Fruit fly (Drosophila melanogaster) whole organism, embryonic: Measurements from ENCODE around the gene CG9628.

Experiments used
- Ada2b ChIP-seq: fragments of 200-800 bp; sonication (Bioruptor generic); IDR thresholded peaks from 2 replicates; pipeline ENCODE4 v1.3.6; 2022; ENCODE audit warnings: missing biosample characterization, missing genetic modification characterization
- Antp ChIP-seq: fragments of 200-800 bp; sonication (Bioruptor generic); optimal IDR thresholded peaks from 3 replicates; lab custom pipeline; 2016; ENCODE audit warnings: missing biosample characterization, missing genetic modification characterization
- Awh ChIP-seq: fragments of 200-800 bp; sonication (Bioruptor generic); IDR thresholded peaks from 2 replicates; pipeline ENCODE4, ENCODE4 v1.3.6; 2022; ENCODE audit warnings: missing biosample characterization, missing genetic modification characterization
- CG10147 ChIP-seq: fragments of 200-800 bp; sonication (Bioruptor generic); optimal IDR thresholded peaks from 2 replicates; lab custom pipeline; 2019; ENCODE audit warnings: missing biosample characterization, mild to moderate bottlenecking, missing genetic modification characterization, moderate library complexity
- CG11723 ChIP-seq: fragments of 200-800 bp; sonication (Bioruptor generic); optimal IDR thresholded peaks from 2 replicates; lab custom pipeline; 2017; ENCODE audit warnings: missing biosample characterization, mild to moderate bottlenecking, missing genetic modification characterization
- CG12942 ChIP-seq: fragments of 200-800 bp; sonication (Bioruptor generic); optimal IDR thresholded peaks from 3 replicates; lab custom pipeline; 2016; ENCODE audit warnings: missing biosample characterization, missing genetic modification characterization
- CG13287 ChIP-seq: fragments of 200-800 bp; sonication (Bioruptor generic); IDR thresholded peaks from 2 replicates; pipeline ENCODE4 v1.3.6; 2022; ENCODE audit warnings: missing biosample characterization, missing genetic modification characterization; ENCODE audit not compliant: partially characterized antibody
- CG13894 ChIP-seq: fragments of 200-800 bp; sonication (Bioruptor generic); optimal IDR thresholded peaks from 3 replicates; lab custom pipeline; 2018; ENCODE audit warnings: missing biosample characterization, mild to moderate bottlenecking, missing genetic modification characterization, moderate library complexity
- CG15269 ChIP-seq: fragments of 200-800 bp; sonication (Bioruptor generic); optimal IDR thresholded peaks from 2 replicates; lab custom pipeline; 2018; ENCODE audit warnings: missing biosample characterization, mild to moderate bottlenecking, missing genetic modification characterization, moderate library complexity
- CG30403 ChIP-seq: fragments of 200-800 bp; sonication (Bioruptor generic); optimal IDR thresholded peaks from 3 replicates; lab custom pipeline; 2016; ENCODE audit warnings: missing biosample characterization, missing genetic modification characterization
- CG34224 ChIP-seq: fragments of 200-800 bp; sonication (Bioruptor generic); IDR thresholded peaks from 3 replicates; pipeline ENCODE4 v1.3.6; 2022; ENCODE audit warnings: missing biosample characterization, missing genetic modification characterization; ENCODE audit not compliant: partially characterized antibody
- CG34376 ChIP-seq: fragments of 200-800 bp; sonication (Bioruptor generic); optimal IDR thresholded peaks from 2 replicates; lab custom pipeline; 2018; ENCODE audit warnings: missing biosample characterization, mild to moderate bottlenecking, missing genetic modification characterization
- CG3726 ChIP-seq: fragments of 200-800 bp; sonication (Bioruptor generic); IDR thresholded peaks from 3 replicates; pipeline ENCODE4, ENCODE4 v1.3.6; 2022; ENCODE audit warnings: missing biosample characterization, missing genetic modification characterization
- CG3847 ChIP-seq: fragments of 200-800 bp; sonication (Bioruptor generic); IDR thresholded peaks from 2 replicates; pipeline ENCODE4 v1.3.6; 2022; ENCODE audit warnings: missing biosample characterization, missing genetic modification characterization
- CG4360 ChIP-seq: fragments of 200-800 bp; sonication (Bioruptor generic); IDR thresholded peaks from 2 replicates; pipeline ENCODE4 v1.3.6; 2022; ENCODE audit warnings: missing biosample characterization, missing genetic modification characterization
- CG4404 ChIP-seq: fragments of 200-800 bp; sonication (Bioruptor generic); IDR thresholded peaks from 2 replicates; pipeline ENCODE4 v1.3.6; 2022; ENCODE audit warnings: missing biosample characterization, missing genetic modification characterization
- CG6175 ChIP-seq: fragments of 200-800 bp; sonication (Bioruptor generic); IDR thresholded peaks from 3 replicates; pipeline ENCODE4 v1.3.6; 2022; ENCODE audit warnings: missing biosample characterization, missing genetic modification characterization
- CG7271 ChIP-seq: fragments of 200-800 bp; sonication (Bioruptor generic); optimal IDR thresholded peaks from 2 replicates; lab custom pipeline; 2018; ENCODE audit warnings: missing biosample characterization, mild to moderate bottlenecking, missing genetic modification characterization, moderate library complexity
- CG7357 ChIP-seq: fragments of 200-800 bp; sonication (Bioruptor generic); IDR thresholded peaks from 3 replicates; pipeline ENCODE4 v1.3.6; 2022; ENCODE audit warnings: missing biosample characterization, missing genetic modification characterization
- CG7786 ChIP-seq: fragments of 200-800 bp; sonication (Bioruptor generic); optimal IDR thresholded peaks from 2 replicates; lab custom pipeline; 2016; ENCODE audit warnings: missing biosample characterization, missing genetic modification characterization
- CG8290 ChIP-seq, 3 experiments: fragments of 200-800 bp; sonication (Bioruptor generic); optimal IDR thresholded peaks; 2 replicates each; lab custom pipeline; 2016 to 2019; ENCODE audit warnings: missing biosample characterization in 3 of 3, missing genetic modification characterization in 3 of 3, mild to moderate bottlenecking in 2 of 3, moderate library complexity in 1 of 3
- CG8359 ChIP-seq: fragments of 200-800 bp; sonication (Bioruptor generic); optimal IDR thresholded peaks from 2 replicates; lab custom pipeline; 2017; ENCODE audit warnings: missing biosample characterization, mild to moderate bottlenecking, missing genetic modification characterization, borderline replicate concordance
- CG9215 ChIP-seq: fragments of 200-800 bp; sonication (Bioruptor generic); IDR thresholded peaks from 2 replicates; pipeline ENCODE4 v1.3.6; 2022; ENCODE audit warnings: missing biosample characterization, missing genetic modification characterization
- CG9876 ChIP-seq: fragments of 200-800 bp; sonication (Bioruptor generic); optimal IDR thresholded peaks from 2 replicates; lab custom pipeline; 2016; ENCODE audit warnings: missing biosample characterization, missing genetic modification characterization
- Eip74EF ChIP-seq, 2 experiments: fragments of 200-800 bp in 1 of 2; fragments of >200 bp in 1 of 2; sonication (Bioruptor generic) in 1 of 2; optimal IDR thresholded peaks; 2 replicates each; lab custom pipeline; 2017 to 2019; ENCODE audit warnings: missing biosample characterization in 2 of 2, missing genetic modification characterization in 2 of 2, mild to moderate bottlenecking in 1 of 2, moderate library complexity in 1 of 2
- Elba2 ChIP-seq: fragments of 200-800 bp; sonication (Bioruptor generic); optimal IDR thresholded peaks from 3 replicates; lab custom pipeline; 2016; ENCODE audit warnings: missing biosample characterization, missing genetic modification characterization
- Fer1 ChIP-seq: fragments of 200-800 bp; sonication (Bioruptor generic); optimal IDR thresholded peaks from 2 replicates; lab custom pipeline; 2017; ENCODE audit warnings: missing biosample characterization, mild to moderate bottlenecking, missing genetic modification characterization
- H2.0 ChIP-seq: fragments of 200-800 bp; sonication (Bioruptor generic); IDR thresholded peaks from 2 replicates; pipeline ENCODE4 v1.3.6; 2022; ENCODE audit warnings: missing biosample characterization, missing genetic modification characterization
- HHEX ChIP-seq: fragments of 200-800 bp; sonication (Bioruptor generic); optimal IDR thresholded peaks from 3 replicates; lab custom pipeline; 2017; ENCODE audit warnings: missing biosample characterization, mild to moderate bottlenecking, missing genetic modification characterization, missing genetic modification reagents
- Hsf ChIP-seq: fragments of 200-800 bp; sonication (Bioruptor generic); optimal IDR thresholded peaks from 3 replicates; lab custom pipeline; 2016; ENCODE audit warnings: missing biosample characterization, missing genetic modification characterization
- Myb ChIP-seq: fragments of 200-800 bp; sonication (Bioruptor generic); optimal IDR thresholded peaks from 2 replicates; lab custom pipeline; 2016; ENCODE audit warnings: missing biosample characterization, missing genetic modification characterization
- NFAT ChIP-seq: fragments of 200-800 bp; sonication (Bioruptor generic); IDR thresholded peaks from 2 replicates; pipeline ENCODE4 v1.3.6; 2022; ENCODE audit warnings: missing biosample characterization, missing genetic modification characterization
- NfI ChIP-seq: fragments of 200-800 bp; sonication (Bioruptor generic); optimal IDR thresholded peaks from 3 replicates; lab custom pipeline; 2018; ENCODE audit warnings: missing biosample characterization, mild to moderate bottlenecking, missing genetic modification characterization, moderate library complexity
- Oli ChIP-seq: fragments of 200-800 bp; sonication (Bioruptor generic); optimal IDR thresholded peaks from 2 replicates; lab custom pipeline; 2018; ENCODE audit warnings: missing biosample characterization, mild to moderate bottlenecking, missing genetic modification characterization, moderate library complexity
- PHDP ChIP-seq: fragments of 200-800 bp; sonication (Bioruptor generic); optimal IDR thresholded peaks from 3 replicates; lab custom pipeline; 2018; ENCODE audit warnings: missing biosample characterization, mild to moderate bottlenecking, missing genetic modification characterization, moderate library complexity
- Ptx1 ChIP-seq: fragments of 200-800 bp; sonication (Bioruptor generic); IDR thresholded peaks from 2 replicates; pipeline ENCODE4 v1.3.6; 2022; ENCODE audit warnings: missing biosample characterization, missing genetic modification characterization
- Xbp1 ChIP-seq: fragments of 200-800 bp; sonication (Bioruptor generic); optimal IDR thresholded peaks from 3 replicates; lab custom pipeline; 2016; ENCODE audit warnings: missing biosample characterization, mild to moderate bottlenecking, missing genetic modification characterization
- Xrp1 ChIP-seq: fragments of 200-800 bp; sonication (Bioruptor generic); IDR thresholded peaks from 2 replicates; pipeline ENCODE4 v1.3.6; 2022; ENCODE audit warnings: missing biosample characterization, missing genetic modification characterization
- br ChIP-seq: fragments of >200 bp; optimal IDR thresholded peaks from 2 replicates; lab custom pipeline; 2017
- chn ChIP-seq: fragments of 200-800 bp; sonication (Bioruptor generic); optimal IDR thresholded peaks from 2 replicates; lab custom pipeline; 2016; ENCODE audit warnings: missing biosample characterization, missing genetic modification characterization
- crc ChIP-seq: fragments of 200-800 bp; sonication (Bioruptor generic); optimal IDR thresholded peaks from 2 replicates; lab custom pipeline; 2016; ENCODE audit warnings: missing biosample characterization, missing genetic modification characterization
- dmrt11E ChIP-seq: fragments of 200-800 bp; sonication (Bioruptor generic); optimal IDR thresholded peaks from 3 replicates; lab custom pipeline; 2018; ENCODE audit warnings: missing biosample characterization, mild to moderate bottlenecking, missing genetic modification characterization, moderate library complexity
- dpn ChIP-seq, 2 experiments: fragments of 200-800 bp; sonication (Bioruptor generic); optimal IDR thresholded peaks; 3 replicates each; lab custom pipeline; 2016; ENCODE audit warnings: missing biosample characterization in 2 of 2, missing genetic modification characterization in 2 of 2
- dysf ChIP-seq: fragments of 200-800 bp; sonication (Bioruptor generic); IDR thresholded peaks from 3 replicates; pipeline ENCODE4 v1.3.6; 2022; ENCODE audit warnings: missing biosample characterization, missing genetic modification characterization
- jigr1 ChIP-seq: fragments of 200-800 bp; sonication (Bioruptor generic); IDR thresholded peaks from 3 replicates; pipeline ENCODE4 v1.3.6; 2022; ENCODE audit warnings: missing biosample characterization, missing genetic modification characterization
- pfk ChIP-seq: fragments of 200-800 bp; sonication (Bioruptor generic); optimal IDR thresholded peaks from 2 replicates; lab custom pipeline; 2018; ENCODE audit warnings: missing biosample characterization, mild to moderate bottlenecking, missing genetic modification characterization, moderate library complexity
- phol ChIP-seq: fragments of 200-800 bp; sonication (Bioruptor generic); optimal IDR thresholded peaks from 3 replicates; lab custom pipeline; 2018; ENCODE audit warnings: missing biosample characterization, mild to moderate bottlenecking, missing genetic modification characterization, moderate library complexity
- repo ChIP-seq: fragments of 200-800 bp; sonication (Bioruptor generic); optimal IDR thresholded peaks from 2 replicates; lab custom pipeline; 2016; ENCODE audit warnings: missing biosample characterization, missing genetic modification characterization
- sqz ChIP-seq: fragments of 200-800 bp; sonication (Bioruptor generic); optimal IDR thresholded peaks from 3 replicates; lab custom pipeline; 2018; ENCODE audit warnings: missing biosample characterization, mild to moderate bottlenecking, missing genetic modification characterization

Gene CG9628

DNA sequence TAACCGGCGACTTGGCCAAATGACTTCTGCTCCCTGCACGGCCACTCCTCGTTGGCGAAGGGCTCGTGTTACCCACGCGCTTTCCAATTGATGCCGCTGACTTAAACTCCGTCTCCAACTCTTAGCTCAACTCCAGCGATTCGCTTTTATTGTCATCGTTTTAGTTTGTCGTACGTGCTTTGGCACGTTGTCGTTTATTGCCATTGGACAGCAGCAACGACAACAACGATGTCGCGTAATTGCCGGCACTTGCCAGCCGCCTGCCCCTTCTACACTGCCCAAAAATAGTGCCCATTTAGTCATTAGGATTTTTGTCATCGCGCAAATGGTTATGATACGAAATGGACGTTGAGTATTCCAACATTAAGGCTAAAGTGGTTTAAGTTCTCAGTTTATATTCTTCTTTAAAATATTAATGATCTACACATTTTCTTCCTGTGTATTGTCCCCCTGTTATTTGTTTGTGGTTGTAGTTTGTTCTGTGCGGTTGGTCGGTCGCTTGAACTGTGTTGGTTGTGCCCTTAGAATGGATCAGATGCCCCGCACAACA lies 43.3 kb downstream of the CG9628 start (continued):
- TF ChIP-seq jigr1 (GFP tag; lab: Robert Waterston, UW) (peak; percentile 65; the same call in 1 of the 3 replicates), phol (peak; percentile 81), Ptx1 (GFP tag; lab: Robert Waterston, UW) (peak; percentile 86), br (no peak), NfI (peak; percentile 86), H2.0 (GFP tag; lab: Robert Waterston, UW) (peak; percentile 82), Xbp1 (GFP tag; lab: Kevin White, UChicago) (peak; percentile 92), Awh (GFP tag; lab: Robert Waterston, UW) (peak; percentile 84), CG34376 (GFP tag; lab: Kevin White, UChicago) (peak; percentile 60), CG6175 (GFP tag; lab: Robert Waterston, UW) (peak; percentile 69; the same call in 1 of the 3 replicates), HHEX (GFP tag; lab: Kevin White, UChicago) (peak; percentile 80), CG7271 (tag; lab: Kevin White, UChicago) (no peak), pfk (no peak), Xrp1 (GFP tag; lab: Robert Waterston, UW) (peak; percentile 95), CG11723 (peak; percentile 84), CG4404 (GFP tag; lab: Robert Waterston, UW) (peak; percentile 80), Ada2b (peak; percentile 79), CG9215 (GFP tag; lab: Robert Waterston, UW) (peak; percentile 74), CG8359 (peak; percentile 79), CG3847 (GFP tag; lab: Robert Waterston, UW) (peak; percentile 76), Myb (GFP tag; lab: Kevin White, UChicago) (peak; percentile 65), Antp (peak; percentile 84), CG34224 (no peak), CG3726 (GFP tag; lab: Robert Waterston, UW) (peak; percentile 67; the same call in 1 of the 3 replicates), dysf (peak; percentile 89), CG15269 (tag; lab: Kevin White, UChicago) (peak; percentile 91), crc (peak; percentile 87), PHDP (peak; percentile 90), dmrt11E (tag; lab: Kevin White, UChicago) (peak; percentile 92), Elba2 (GFP tag; lab: Kevin White, UChicago) (peak; percentile 23), CG7786 (GFP tag; lab: Kevin White, UChicago) (peak; percentile 83), CG12942 (GFP tag; lab: Kevin White, UChicago) (peak; percentile 75), repo (peak; percentile 87), dpn (GFP tag; optimal IDR thresholded peaks at IDR 0.05; lab: Kevin White, UChicago) (peak; percentile 91 to 92), CG13894 (tag; lab: Kevin White, UChicago) (peak; percentile 74), CG7357 (GFP tag; lab: Robert Waterston, UW) (peak; percentile 48; the same call in 2 of the 3 replicates), CG8290 (GFP tag; optimal IDR thresholded peaks at IDR 0.05; lab: Kevin White, UChicago) (peak; percentile 68), CG8290 (tag; optimal IDR thresholded peaks at IDR 0.05; lab: Kevin White, UChicago) (peak; percentile 20 to 90), CG30403 (GFP tag; lab: Kevin White, UChicago) (peak; percentile 87), CG4360 (GFP tag; lab: Robert Waterston, UW) (0 out of 2 replicates have a peak, but pooled peaks have one; percentile 15), Hsf (peak; percentile 91), NFAT (peak; percentile 76), CG9876 (GFP tag; lab: Kevin White, UChicago) (peak; percentile 81), Eip74EF (GFP tag; optimal IDR thresholded peaks at IDR 0.05; lab: Kevin White, UChicago) (peak in 1 of 2 experiments; percentile 87), sqz (peak; percentile 75), Fer1 (GFP tag; lab: Kevin White, UChicago) (peak; percentile 92), chn (GFP tag; lab: Kevin White, UChicago) (peak; percentile 90), CG13287 (GFP tag; lab: Robert Waterston, UW) (no peak), CG10147 (GFP tag; lab: Kevin White, UChicago) (peak; percentile 88), Oli (peak; percentile 92)
